Worm (Caenorhabditis elegans) whole organism, midembryonic: Measurements from ENCODE around the gene gldi-2.

Source experiments
- T22C8.4 ChIP-seq: fragments of 200-800 bp; sonication (Bioruptor generic); IDR thresholded peaks from 2 replicates; pipeline ENCODE4 v1.3.6; 2022; ENCODE audit warnings: missing genetic modification characterization, missing compliant biosample characterization
- ref-1 ChIP-seq: fragments of 200-800 bp; sonication (Bioruptor generic); conservative IDR thresholded peaks from 2 replicates; pipeline ENCODE4 v1.3.6; 2022; ENCODE audit warnings: missing genetic modification reagents, missing genetic modification characterization, missing compliant biosample characterization

DNA sequence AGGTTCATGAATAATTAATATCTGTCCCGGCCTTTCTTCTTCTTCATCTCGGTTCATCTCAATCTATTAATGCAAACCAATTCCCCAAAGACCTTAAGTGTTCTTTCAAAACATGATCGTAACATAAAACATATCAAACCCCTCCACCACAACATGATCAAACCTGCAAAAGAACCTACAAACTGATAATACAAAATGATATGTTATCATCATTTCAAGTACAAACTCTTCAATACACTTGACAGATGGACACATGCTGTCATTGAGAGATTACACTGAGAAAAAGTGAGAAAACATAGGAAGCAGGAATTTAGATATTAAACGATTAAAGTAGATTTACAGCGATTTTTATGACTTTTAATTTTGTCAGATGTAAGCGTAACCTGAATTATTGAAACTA lies 41.3 kb downstream of the gldi-2 start:
- no peak for TF ChIP-seq T22C8.4
- no peak for TF ChIP-seq ref-1 (GFP tag; lab: Robert Waterston, UW)
